Worm (Caenorhabditis elegans) whole organism, early embryonic: ENCODE data around the gene H01G02.3.

ENCODE experiments used
- F13C5.2 ChIP-seq: sonication (generic microtip); optimal IDR thresholded peaks from 2 replicates; lab custom pipeline; 2017; ENCODE audit warnings: mild to moderate bottlenecking, missing genetic modification characterization, inconsistent platforms, missing compliant biosample characterization
- ceh-13 ChIP-seq: fragments of 200-800 bp; sonication (Bioruptor generic); optimal IDR thresholded peaks from 2 replicates; lab custom pipeline; 2018; ENCODE audit warnings: mild to moderate bottlenecking, missing genetic modification characterization, missing compliant biosample characterization
- ets-7 ChIP-seq: sonication (generic microtip); optimal IDR thresholded peaks from 2 replicates; lab custom pipeline; 2016; ENCODE audit warnings: missing genotype, missing genetic modification characterization, missing compliant biosample characterization
- pes-1 ChIP-seq: fragments of 200-800 bp; sonication (Bioruptor generic); IDR thresholded peaks from 2 replicates; pipeline ENCODE4 v1.3.6; 2022; ENCODE audit warnings: missing genetic modification reagents, missing genetic modification characterization, missing compliant biosample characterization
- scrt-1 ChIP-seq: fragments of 200-800 bp; sonication (Bioruptor generic); IDR thresholded peaks from 2 replicates; pipeline ENCODE4 v1.3.6; 2022; ENCODE audit warnings: missing genetic modification characterization, missing compliant biosample characterization

- TF ChIP-seq scrt-1, result no peak
- no peak for TF ChIP-seq F13C5.2 (tag; lab: Kevin White, UChicago)
- no peak for TF ChIP-seq ceh-13 (GFP tag; lab: Kevin White, UChicago)
- TF ChIP-seq ets-7 (tag; lab: Kevin White, UChicago), result no peak
- no peak for TF ChIP-seq pes-1 (GFP tag; lab: Robert Waterston, UW)
Measured at ce11 chrIV:11804053-11804452, 11.7 kb upstream of the H01G02.3 start, which contains the start of gene H01G02.1.
